Worm (Caenorhabditis elegans): ENCODE data around the gene str-93.

Gene str-93

ce11 chrV:17694260-17694659 is 21.0 kb upstream of the str-93 start:
- TF ChIP-seq sea-1 (GFP tag; conservative IDR thresholded peaks at IDR 0.05) (no peak), scrt-1 (GFP tag; IDR thresholded peaks at IDR 0.05) (no peak), ama-1 (optimal IDR thresholded peaks at IDR 0.05) (no peak)

- TF ChIP-seq aly-1 (tag; optimal IDR thresholded peaks at IDR 0.05) = no peak
- no peak for TF ChIP-seq tbx-37 (GFP tag; conservative IDR thresholded peaks at IDR 0.05)
- no peak for TF ChIP-seq F13C5.2 (tag; optimal IDR thresholded peaks at IDR 0.05)
- no peak for TF ChIP-seq hmg-4 (GFP tag; optimal IDR thresholded peaks at IDR 0.05)
- TF ChIP-seq flt-1 (GFP tag; IDR thresholded peaks at IDR 0.05) = no peak
- no peak for TF ChIP-seq ets-7 (tag; optimal IDR thresholded peaks at IDR 0.05)
- TF ChIP-seq B0310.2 (tag; optimal IDR thresholded peaks at IDR 0.05) = no peak
- no peak for TF ChIP-seq sea-1 (GFP tag; conservative IDR thresholded peaks at IDR 0.05)
- TF ChIP-seq tbx-11 (GFP tag; IDR thresholded peaks at IDR 0.05) = no peak
- TF ChIP-seq pes-1 (GFP tag; IDR thresholded peaks at IDR 0.05) = no peak
- no peak for TF ChIP-seq scrt-1 (GFP tag; IDR thresholded peaks at IDR 0.05)
Observed at ce11 chrV:17690922-17691321, 17.7 kb upstream of the str-93 start, which contains the start of gene F59A1.13. Gene F59A1.13 (minus strand): TSS chrV:17691022.

DNA sequence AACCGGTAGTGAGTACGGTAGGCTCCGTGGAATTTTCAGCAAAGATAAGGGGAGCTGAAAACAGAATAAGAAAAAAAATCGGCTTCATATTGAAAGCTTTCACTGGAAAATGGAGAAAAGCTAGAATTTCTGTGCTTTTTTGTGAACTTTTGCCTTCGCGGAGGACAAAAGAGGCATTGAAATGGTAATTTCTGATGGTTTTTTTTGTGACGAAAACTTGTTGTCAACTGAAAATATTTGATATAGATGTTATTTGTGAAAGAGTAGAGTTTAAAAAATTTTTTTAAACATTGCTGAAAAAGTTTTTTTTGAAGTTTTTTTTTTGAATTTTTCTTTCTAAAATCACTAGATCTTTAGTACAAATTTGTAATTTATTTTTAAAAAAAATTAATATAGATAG is 13.6 kb upstream of the str-93 start, which contains the start of gene F59A1.18:
Gene F59A1.18, minus strand, starts transcription at position 101 of the 400 bp plus-strand sequence.
- no peak for TF ChIP-seq ceh-13 (GFP tag; optimal IDR thresholded peaks at IDR 0.05)
- no peak for TF ChIP-seq ceh-36 (tag; optimal IDR thresholded peaks at IDR 0.05)
- TF ChIP-seq tbx-37 (GFP tag; conservative IDR thresholded peaks at IDR 0.05) = no peak
- no peak for TF ChIP-seq hmbx-1 (tag; optimal IDR thresholded peaks at IDR 0.05)
- TF ChIP-seq hnd-1 (tag; optimal IDR thresholded peaks at IDR 0.05) = no peak
- TF ChIP-seq F13C5.2 (tag; optimal IDR thresholded peaks at IDR 0.05) = no peak
- TF ChIP-seq scrt-1 (GFP tag; IDR thresholded peaks at IDR 0.05) = no peak
- no peak for TF ChIP-seq pes-1 (GFP tag; IDR thresholded peaks at IDR 0.05)
- TF ChIP-seq tra-4 (tag; optimal IDR thresholded peaks at IDR 0.05) = no peak

ce11 chrV:17684857-17685256 is 11.6 kb upstream of the str-93 start, which contains the start of the genes F59A1.16 and F59A1.6:
Gene F59A1.16 (minus strand): TSS chrV:17684957.
Gene F59A1.6 (plus strand): TSS chrV:17685141.
- TF ChIP-seq hnd-1 (tag; optimal IDR thresholded peaks at IDR 0.05) (no peak), hmg-4 (GFP tag; optimal IDR thresholded peaks at IDR 0.05) (no peak), flt-1 (GFP tag; IDR thresholded peaks at IDR 0.05) (no peak), tbx-37 (GFP tag; conservative IDR thresholded peaks at IDR 0.05) (no peak), ceh-36 (tag; optimal IDR thresholded peaks at IDR 0.05) (no peak)

- TF ChIP-seq flt-1 (GFP tag; IDR thresholded peaks at IDR 0.05) = no peak
- no peak for TF ChIP-seq F13C5.2 (tag; optimal IDR thresholded peaks at IDR 0.05)
- no peak for TF ChIP-seq hmg-4 (GFP tag; optimal IDR thresholded peaks at IDR 0.05)
- no peak for TF ChIP-seq hmbx-1 (tag; optimal IDR thresholded peaks at IDR 0.05)
- no peak for TF ChIP-seq scrt-1 (GFP tag; IDR thresholded peaks at IDR 0.05)
- no peak for TF ChIP-seq aly-1 (tag; optimal IDR thresholded peaks at IDR 0.05)
- no peak for TF ChIP-seq pes-1 (GFP tag; IDR thresholded peaks at IDR 0.05)
- no peak for TF ChIP-seq tra-4 (tag; optimal IDR thresholded peaks at IDR 0.05)
- TF ChIP-seq ama-1 (optimal IDR thresholded peaks at IDR 0.05) = no peak
- TF ChIP-seq ceh-13 (GFP tag; optimal IDR thresholded peaks at IDR 0.05) = no peak
Observed at ce11 chrV:17683763-17684162, 10.5 kb upstream of the str-93 start, which contains the start of gene F59A1.15. Gene F59A1.15 (minus strand): TSS chrV:17683863.

DNA sequence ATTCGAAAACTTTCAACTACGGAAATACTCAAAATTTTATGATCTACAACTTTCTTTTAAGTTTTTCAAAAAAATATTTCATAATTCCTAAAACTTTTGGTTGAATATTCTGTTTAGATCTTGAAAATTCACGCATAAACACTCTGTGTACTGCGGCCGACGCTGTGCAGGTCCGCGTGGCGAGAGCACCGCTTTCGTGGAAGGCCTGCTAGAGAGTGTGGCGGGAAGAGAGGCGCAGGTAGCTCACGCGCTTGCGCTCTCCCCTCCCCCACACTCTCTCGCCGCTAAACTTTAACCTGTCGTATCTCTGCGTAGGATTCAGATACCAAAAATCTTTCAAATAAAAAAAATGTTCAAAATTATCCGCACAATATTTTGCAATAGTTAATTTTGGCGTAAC is 10.0 kb upstream of the str-93 start:
- no peak for TF ChIP-seq flt-1 (GFP tag; IDR thresholded peaks at IDR 0.05)
- TF ChIP-seq tbx-11 (GFP tag; IDR thresholded peaks at IDR 0.05) = no peak
- no peak for TF ChIP-seq pes-1 (GFP tag; IDR thresholded peaks at IDR 0.05)
- no peak for TF ChIP-seq aly-1 (tag; optimal IDR thresholded peaks at IDR 0.05)
- no peak for TF ChIP-seq B0310.2 (tag; optimal IDR thresholded peaks at IDR 0.05)

ce11 chrV:17676553-17676952 is 3.3 kb upstream of the str-93 start, which contains the start of gene str-92:
Gene str-92 (minus strand): TSS chrV:17676653.
- TF ChIP-seq hmbx-1 (tag; optimal IDR thresholded peaks at IDR 0.05) = no peak
- TF ChIP-seq ceh-13 (GFP tag; optimal IDR thresholded peaks at IDR 0.05) = no peak
- TF ChIP-seq pes-1 (GFP tag; IDR thresholded peaks at IDR 0.05) = no peak
- no peak for TF ChIP-seq tbx-11 (GFP tag; IDR thresholded peaks at IDR 0.05)
- TF ChIP-seq aly-1 (tag; optimal IDR thresholded peaks at IDR 0.05) = no peak
- no peak for TF ChIP-seq ama-1 (optimal IDR thresholded peaks at IDR 0.05)
- no peak for TF ChIP-seq scrt-1 (GFP tag; IDR thresholded peaks at IDR 0.05)
- no peak for TF ChIP-seq ets-7 (tag; optimal IDR thresholded peaks at IDR 0.05)
- TF ChIP-seq hmg-4 (GFP tag; optimal IDR thresholded peaks at IDR 0.05) = no peak
- no peak for TF ChIP-seq F13C5.2 (tag; optimal IDR thresholded peaks at IDR 0.05)
- no peak for TF ChIP-seq tra-4 (tag; optimal IDR thresholded peaks at IDR 0.05)
- TF ChIP-seq ceh-36 (tag; optimal IDR thresholded peaks at IDR 0.05) = no peak
- no peak for TF ChIP-seq flt-1 (GFP tag; IDR thresholded peaks at IDR 0.05)
- TF ChIP-seq hnd-1 (tag; optimal IDR thresholded peaks at IDR 0.05) = no peak
- no peak for TF ChIP-seq sea-1 (GFP tag; conservative IDR thresholded peaks at IDR 0.05)

ce11 chrV:17668531-17668930 is 4.7 kb downstream of the str-93 start, which contains the start of gene str-89:
Gene str-89 (plus strand): TSS chrV:17668831.
- no peak for TF ChIP-seq hmg-4 (GFP tag; optimal IDR thresholded peaks at IDR 0.05)
- TF ChIP-seq ceh-13 (GFP tag; optimal IDR thresholded peaks at IDR 0.05) = no peak
- no peak for TF ChIP-seq hmbx-1 (tag; optimal IDR thresholded peaks at IDR 0.05)
- no peak for TF ChIP-seq F13C5.2 (tag; optimal IDR thresholded peaks at IDR 0.05)
- no peak for TF ChIP-seq B0310.2 (tag; optimal IDR thresholded peaks at IDR 0.05)
- no peak for TF ChIP-seq aly-1 (tag; optimal IDR thresholded peaks at IDR 0.05)
- TF ChIP-seq flt-1 (GFP tag; IDR thresholded peaks at IDR 0.05) = no peak
- TF ChIP-seq ama-1 (optimal IDR thresholded peaks at IDR 0.05) = no peak
- no peak for TF ChIP-seq tbx-11 (GFP tag; IDR thresholded peaks at IDR 0.05)
- no peak for TF ChIP-seq scrt-1 (GFP tag; IDR thresholded peaks at IDR 0.05)
- no peak for TF ChIP-seq sea-1 (GFP tag; conservative IDR thresholded peaks at IDR 0.05)
- TF ChIP-seq hnd-1 (tag; optimal IDR thresholded peaks at IDR 0.05) = no peak
- TF ChIP-seq ceh-36 (tag; optimal IDR thresholded peaks at IDR 0.05) = no peak
- no peak for TF ChIP-seq ets-7 (tag; optimal IDR thresholded peaks at IDR 0.05)
- no peak for TF ChIP-seq tra-4 (tag; optimal IDR thresholded peaks at IDR 0.05)

Data from whole organism, early embryonic.